Worm (Caenorhabditis elegans): ENCODE measurements around the gene C55B6.5.

Gene C55B6.5

ce11 chrX:7181627-7182026, 23.5 kb downstream of the C55B6.5 start (continued):
- TF ChIP-seq blmp-1 (tag; optimal IDR thresholded peaks at IDR 0.05; ENCODE audit: insufficient read depth) (peak; percentile 61), nhr-21 (tag; optimal IDR thresholded peaks at IDR 0.05) (peak; percentile 99), lsy-2 (tag; optimal IDR thresholded peaks at IDR 0.05) (peak; percentile 60 to 86), snpc-4 (tag; optimal IDR thresholded peaks at IDR 0.05) (peak; percentile 20), nhr-25 (tag; optimal IDR thresholded peaks at IDR 0.05) (peak; percentile 96), mab-5 (tag; optimal IDR thresholded peaks at IDR 0.05) (peak; percentile 25), alr-1 (tag; optimal IDR thresholded peaks at IDR 0.05) (no peak)

- TF ChIP-seq sma-9 (GFP tag; optimal IDR thresholded peaks at IDR 0.05) (no peak), sma-9 (tag; optimal IDR thresholded peaks at IDR 0.05) (no peak), ceh-16 (tag; optimal IDR thresholded peaks at IDR 0.05) (no peak), C34F6.9 (tag; optimal IDR thresholded peaks at IDR 0.05) (no peak), snpc-4 (tag; optimal IDR thresholded peaks at IDR 0.05) (no peak), unc-62 (GFP tag; optimal IDR thresholded peaks at IDR 0.05) (no peak), mdl-1 (tag; optimal IDR thresholded peaks at IDR 0.05) (no peak), mbf-1 (tag; optimal IDR thresholded peaks at IDR 0.05) (no peak), nhr-21 (tag; optimal IDR thresholded peaks at IDR 0.05) (no peak), ztf-1 (GFP tag; conservative IDR thresholded peaks at IDR 0.05) (no peak), dmd-4 (tag; optimal IDR thresholded peaks at IDR 0.05) (no peak)
These were observed 27.8 kb downstream of the C55B6.5 start, which contains the start of gene F43E12.1 for ce11 chrX:7177341-7177740. Gene F43E12.1, plus strand, starts transcription at chrX:7177641.

ce11 chrX:7176817-7177216, 28.3 kb downstream of the C55B6.5 start:
- TF ChIP-seq egl-27 (tag; optimal IDR thresholded peaks at IDR 0.05), result no peak
- TF ChIP-seq fos-1 (tag; optimal IDR thresholded peaks at IDR 0.05), result peak; percentile 30
- peak; percentile 48 for TF ChIP-seq crh-2 (tag; optimal IDR thresholded peaks at IDR 0.05)

ce11 chrX:7175389-7175788, 29.7 kb downstream of the C55B6.5 start:
- TF ChIP-seq zag-1 (tag; optimal IDR thresholded peaks at IDR 0.05) (peak; percentile 15), lin-13 (GFP tag; optimal IDR thresholded peaks at IDR 0.05) (no peak), mab-5 (tag; optimal IDR thresholded peaks at IDR 0.05) (peak; percentile 82)

- TF ChIP-seq gmeb-1 (tag; optimal IDR thresholded peaks at IDR 0.05) (no peak), fos-1 (tag; optimal IDR thresholded peaks at IDR 0.05) (peak; percentile 60)
These were observed 34.4 kb downstream of the C55B6.5 start, which contains the start of gene bar-1 for ce11 chrX:7170575-7171297. Gene bar-1, minus strand, starts transcription at chrX:7170625.

ce11 chrX:7162764-7163163, 42.3 kb downstream of the C55B6.5 start:
- TF ChIP-seq lsy-2 (tag; optimal IDR thresholded peaks at IDR 0.05) (no peak), elt-3 (tag; optimal IDR thresholded peaks at IDR 0.05) (no peak), nhr-6 (tag; optimal IDR thresholded peaks at IDR 0.05) (no peak), mab-5 (tag; optimal IDR thresholded peaks at IDR 0.05) (no peak), sem-4 (tag; optimal IDR thresholded peaks at IDR 0.05) (no peak), alr-1 (tag; optimal IDR thresholded peaks at IDR 0.05) (no peak), dmd-4 (tag; optimal IDR thresholded peaks at IDR 0.05) (no peak), unc-55 (GFP tag; optimal IDR thresholded peaks at IDR 0.05) (no peak), snpc-4 (tag; optimal IDR thresholded peaks at IDR 0.05) (no peak), fos-1 (tag; optimal IDR thresholded peaks at IDR 0.05) (no peak), nhr-25 (tag; optimal IDR thresholded peaks at IDR 0.05) (no peak), ztf-1 (GFP tag; conservative IDR thresholded peaks at IDR 0.05) (no peak), skn-1 (tag; optimal IDR thresholded peaks at IDR 0.05) (no peak), nhr-77 (tag; optimal IDR thresholded peaks at IDR 0.05) (no peak)

ce11 chrX:7158736-7159135, 46.4 kb downstream of the C55B6.5 start, which contains the start of gene pgp-10:
Gene pgp-10, plus strand, starts transcription at chrX:7159036.
- TF ChIP-seq C34F6.9 (tag; optimal IDR thresholded peaks at IDR 0.05) (no peak), nhr-10 (tag; optimal IDR thresholded peaks at IDR 0.05) (no peak), nhr-6 (tag; optimal IDR thresholded peaks at IDR 0.05) (no peak), crh-2 (tag; optimal IDR thresholded peaks at IDR 0.05) (no peak), zag-1 (tag; optimal IDR thresholded peaks at IDR 0.05) (no peak), F13H6.1 (tag; optimal IDR thresholded peaks at IDR 0.05) (no peak), lin-13 (GFP tag; optimal IDR thresholded peaks at IDR 0.05) (no peak), lin-39 (tag; optimal IDR thresholded peaks at IDR 0.05) (no peak), nhr-23 (tag; optimal IDR thresholded peaks at IDR 0.05) (no peak), mbf-1 (tag; optimal IDR thresholded peaks at IDR 0.05) (no peak), sma-9 (GFP tag; optimal IDR thresholded peaks at IDR 0.05) (no peak), sma-9 (tag; optimal IDR thresholded peaks at IDR 0.05) (no peak), blmp-1 (tag; optimal IDR thresholded peaks at IDR 0.05; ENCODE audit: insufficient read depth) (no peak), nhr-12 (tag; optimal IDR thresholded peaks at IDR 0.05) (no peak), ceh-16 (tag; optimal IDR thresholded peaks at IDR 0.05) (no peak)

Measured in whole organism, L2 larva.